Worm (Caenorhabditis elegans) whole organism, L3 larva: ENCODE results near the gene C55A6.1.

Experiments
- fos-1 ChIP-seq: fragments of 150-350 bp; optimal IDR thresholded peaks from 2 replicates; lab custom pipeline; 2014; ENCODE audit warnings: missing biosample characterization, missing genetic modification characterization
- snpc-4 ChIP-seq: fragments of 150-350 bp; optimal IDR thresholded peaks from 2 replicates; lab custom pipeline; 2014; ENCODE audit warnings: missing biosample characterization, missing genetic modification characterization
- tbx-2 ChIP-seq: sonication (generic microtip); optimal IDR thresholded peaks from 2 replicates; lab custom pipeline; 2016; ENCODE audit warnings: mild to moderate bottlenecking, missing genetic modification characterization, missing compliant biosample characterization

DNA sequence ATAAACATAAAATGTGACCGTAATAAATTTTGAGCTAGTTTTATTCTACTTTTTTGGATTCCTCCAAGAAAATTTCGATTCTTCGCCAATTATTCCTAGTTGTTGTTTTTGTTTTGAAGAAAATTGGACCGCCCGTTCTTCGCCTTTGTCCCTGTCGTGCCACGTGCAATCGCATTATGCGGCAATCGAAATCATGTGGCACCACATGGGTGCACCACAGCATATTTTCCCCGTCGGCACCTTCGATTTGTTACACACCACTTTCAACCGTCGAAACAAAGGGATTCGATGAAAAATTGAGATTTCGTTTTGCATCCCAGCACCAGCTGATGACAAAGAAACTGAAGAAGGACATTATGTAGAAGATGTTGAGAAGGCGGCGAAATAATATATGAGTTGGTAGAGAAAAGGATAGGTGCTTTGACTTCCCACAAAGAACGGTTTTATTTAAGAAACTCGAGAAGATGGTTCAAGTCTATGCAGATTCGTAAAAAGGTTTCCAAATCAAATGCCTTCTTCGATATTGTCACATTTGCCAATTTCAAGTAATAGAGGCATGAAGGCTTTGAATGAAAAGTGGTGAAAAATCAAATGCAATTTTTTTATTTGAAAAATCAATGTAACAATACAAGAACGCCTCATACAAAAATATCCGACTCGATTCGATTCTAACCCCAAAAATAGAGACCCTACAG is 24.0 kb upstream of the C55A6.1 start:
- TF ChIP-seq snpc-4 (tag; lab: Kevin White, UChicago) (no peak), tbx-2 (tag; lab: Kevin White, UChicago) (no peak), fos-1 (tag; lab: Kevin White, UChicago) (no peak)
